Worm (Caenorhabditis elegans) whole organism, young adult: ENCODE measurements around the gene syd-1.
A peak's percentile ranks its signal among the peaks of the same experiment; 100 is the strongest.

Experiments used
- B0035.1 ChIP-seq: sonication (generic microtip); optimal IDR thresholded peaks from 2 replicates; lab custom pipeline; 2016; ENCODE audit warnings: missing genetic modification characterization, mild to moderate bottlenecking, missing compliant biosample characterization, missing genotype, missing genetic modification reagents
- B0336.3 ChIP-seq: fragments of 200-800 bp; sonication (Bioruptor generic); IDR thresholded peaks from 2 replicates; pipeline ENCODE4 v1.3.6; 2022; ENCODE audit warnings: missing genetic modification characterization, missing compliant biosample characterization
- C06A6.2 ChIP-seq: fragments of 200-800 bp; sonication (Bioruptor generic); conservative IDR thresholded peaks from 2 replicates; pipeline ENCODE4 v1.3.6; 2022; ENCODE audit warnings: missing genetic modification characterization, missing compliant biosample characterization
- C17E4.6 ChIP-seq: fragments of 200-800 bp; sonication (Bioruptor generic); IDR thresholded peaks from 2 replicates; pipeline ENCODE4 v1.3.6; 2022; ENCODE audit warnings: missing genetic modification reagents, missing genetic modification characterization, missing compliant biosample characterization
- F22D6.2 ChIP-seq: sonication (generic microtip); optimal IDR thresholded peaks from 2 replicates; lab custom pipeline; 2016; ENCODE audit warnings: mild to moderate bottlenecking, missing genetic modification characterization, missing compliant biosample characterization
- F49E8.2 ChIP-seq: sonication (generic microtip); optimal IDR thresholded peaks from 3 replicates; lab custom pipeline; 2017; ENCODE audit warnings: missing genetic modification characterization, mild to moderate bottlenecking, missing compliant biosample characterization, antibody characterized with exemption, moderate library complexity; ENCODE audit not compliant: insufficient read depth
- F57A8.1 ChIP-seq: fragments of 200-800 bp; sonication (Bioruptor generic); optimal IDR thresholded peaks from 2 replicates; lab custom pipeline; 2018; ENCODE audit warnings: mild to moderate bottlenecking, missing genetic modification characterization, moderate library complexity, missing compliant biosample characterization
- K11D2.4 ChIP-seq: fragments of 200-800 bp; sonication (Bioruptor generic); IDR thresholded peaks from 2 replicates; pipeline ENCODE4 v1.3.6; 2022; ENCODE audit warnings: missing genetic modification reagents, missing genetic modification characterization, missing compliant biosample characterization
- T07F8.4 ChIP-seq: sonication (generic microtip); optimal IDR thresholded peaks from 2 replicates; lab custom pipeline; 2016; ENCODE audit warnings: mild to moderate bottlenecking, missing genetic modification characterization, moderate library complexity, missing compliant biosample characterization
- attf-5 ChIP-seq: fragments of 200-800 bp; sonication (Bioruptor generic); optimal IDR thresholded peaks from 2 replicates; lab custom pipeline; 2018; ENCODE audit warnings: mild to moderate bottlenecking, missing genetic modification characterization, missing compliant biosample characterization
- cebp-1 ChIP-seq, 2 experiments: fragments of 200-800 bp in 1 of 2; sonication (Bioruptor generic) in 1 of 2; sonication (generic microtip) in 1 of 2; IDR thresholded peaks in 1 of 2; optimal IDR thresholded peaks in 1 of 2; 2 replicates each; pipeline versions ENCODE4 v1.3.6 to Lab custom; 2017 to 2022; ENCODE audit warnings: missing compliant biosample characterization in 2 of 2, missing genetic modification characterization in 2 of 2, mild to moderate bottlenecking in 1 of 2, missing genetic modification reagents in 1 of 2, moderate library complexity in 1 of 2
- dox-1 ChIP-seq: fragments of 200-800 bp; sonication (Bioruptor generic); IDR thresholded peaks from 2 replicates; pipeline ENCODE4 v1.3.6; 2022; ENCODE audit warnings: missing genetic modification reagents, missing genetic modification characterization, missing compliant biosample characterization
- dpff-1 ChIP-seq: sonication (generic microtip); optimal IDR thresholded peaks from 2 replicates; lab custom pipeline; 2017; ENCODE audit warnings: mild to moderate bottlenecking, missing genetic modification characterization, missing compliant biosample characterization
- efl-1 ChIP-seq: fragments of 150-350 bp; optimal IDR thresholded peaks from 2 replicates; lab custom pipeline; 2014; ENCODE audit warnings: missing biosample characterization, missing genetic modification reagents, missing genetic modification characterization
- egl-44 ChIP-seq: fragments of 200-800 bp; sonication (Bioruptor generic); IDR thresholded peaks from 2 replicates; pipeline ENCODE4 v1.3.6; 2022; ENCODE audit warnings: missing genetic modification reagents, missing genetic modification characterization, missing compliant biosample characterization
- ets-4 ChIP-seq: fragments of 200-800 bp; sonication (Bioruptor generic); optimal IDR thresholded peaks from 2 replicates; lab custom pipeline; 2018; ENCODE audit warnings: mild to moderate bottlenecking, missing genetic modification characterization, missing compliant biosample characterization
- hlh-12 ChIP-seq: sonication (generic microtip); optimal IDR thresholded peaks from 2 replicates; lab custom pipeline; 2016; ENCODE audit warnings: missing genetic modification characterization, missing compliant biosample characterization
- hmg-1.2 ChIP-seq: fragments of 200-800 bp; sonication (Bioruptor generic); IDR thresholded peaks from 2 replicates; pipeline ENCODE4 v1.3.6; 2022; ENCODE audit warnings: missing genetic modification reagents, missing genetic modification characterization, missing compliant biosample characterization
- hrde-1 ChIP-seq: sonication (generic microtip); optimal IDR thresholded peaks from 2 replicates; lab custom pipeline; 2016; ENCODE audit warnings: missing genetic modification characterization, mild to moderate bottlenecking, missing compliant biosample characterization, moderate library complexity, missing genotype, missing genetic modification reagents, borderline replicate concordance
- let-526 ChIP-seq: fragments of 200-800 bp; sonication (Bioruptor generic); IDR thresholded peaks from 2 replicates; pipeline ENCODE4 v1.3.6; 2022; ENCODE audit warnings: missing genetic modification reagents, missing genetic modification characterization, missing compliant biosample characterization
- let-607 ChIP-seq, 2 experiments: fragments of 200-800 bp in 1 of 2; sonication (Bioruptor generic) in 1 of 2; sonication (generic microtip) in 1 of 2; optimal IDR thresholded peaks; 2 replicates each; lab custom pipeline; 2016 to 2018; ENCODE audit warnings: mild to moderate bottlenecking in 2 of 2, missing compliant biosample characterization in 2 of 2, missing genetic modification characterization in 2 of 2, moderate library complexity in 2 of 2, missing genotype in 1 of 2
- lin-26 ChIP-seq: fragments of 200-800 bp; sonication (Bioruptor generic); IDR thresholded peaks from 2 replicates; pipeline ENCODE4 v1.3.6; 2022; ENCODE audit warnings: missing genetic modification reagents, missing genetic modification characterization, missing compliant biosample characterization
- madf-6 ChIP-seq: fragments of 200-800 bp; sonication (Bioruptor generic); IDR thresholded peaks from 2 replicates; pipeline ENCODE4 v1.3.6; 2022; ENCODE audit warnings: missing genetic modification reagents, missing genetic modification characterization, missing compliant biosample characterization
- mes-4 ChIP-seq: sonication (generic microtip); optimal IDR thresholded peaks from 2 replicates; lab custom pipeline; 2016; ENCODE audit warnings: missing genotype, missing genetic modification characterization, missing compliant biosample characterization
- nfya-1 ChIP-seq: sonication (generic microtip); optimal IDR thresholded peaks from 2 replicates; lab custom pipeline; 2017; ENCODE audit warnings: antibody characterized with exemption, missing compliant biosample characterization, missing genetic modification characterization, borderline replicate concordance; ENCODE audit not compliant: insufficient read depth
- nfyb-1 ChIP-seq: fragments of 200-800 bp; sonication (Bioruptor generic); IDR thresholded peaks from 2 replicates; pipeline ENCODE4 v1.3.6; 2022; ENCODE audit warnings: missing genetic modification reagents, missing genetic modification characterization, missing compliant biosample characterization
- nhr-80 ChIP-seq: sonication (generic microtip); optimal IDR thresholded peaks from 2 replicates; lab custom pipeline; 2016; ENCODE audit warnings: missing genetic modification characterization, missing compliant biosample characterization
- rcor-1 ChIP-seq: fragments of 200-800 bp; sonication (Bioruptor generic); IDR thresholded peaks from 2 replicates; pipeline ENCODE4 v1.3.6; 2022; ENCODE audit warnings: missing genetic modification reagents, missing genetic modification characterization, missing compliant biosample characterization
- repo-1 ChIP-seq: sonication (generic microtip); optimal IDR thresholded peaks from 2 replicates; lab custom pipeline; 2017; ENCODE audit warnings: mild to moderate bottlenecking, missing genetic modification characterization, missing compliant biosample characterization
- xnd-1 ChIP-seq: sonication (generic microtip); optimal IDR thresholded peaks from 2 replicates; lab custom pipeline; 2016; ENCODE audit warnings: missing genotype, missing genetic modification reagents, missing genetic modification characterization, missing compliant biosample characterization
- zfh-2 ChIP-seq: fragments of 200-800 bp; sonication (Bioruptor generic); conservative IDR thresholded peaks from 2 replicates; pipeline ENCODE4 v1.3.6; 2022; ENCODE audit warnings: missing genetic modification reagents, missing genetic modification characterization, missing compliant biosample characterization
- ztf-18 ChIP-seq: sonication (generic microtip); optimal IDR thresholded peaks from 2 replicates; lab custom pipeline; 2016; ENCODE audit warnings: missing genotype, mild to moderate bottlenecking, missing genetic modification characterization, missing compliant biosample characterization
- ztf-25 ChIP-seq: fragments of 200-800 bp; sonication (Bioruptor generic); IDR thresholded peaks from 2 replicates; pipeline ENCODE4 v1.3.6; 2022; ENCODE audit warnings: missing genetic modification reagents, missing genetic modification characterization, missing compliant biosample characterization
- ztf-28 ChIP-seq: fragments of 200-800 bp; sonication (Bioruptor generic); IDR thresholded peaks from 2 replicates; pipeline ENCODE4 v1.3.6; 2022; ENCODE audit warnings: missing genetic modification reagents, missing genetic modification characterization, missing compliant biosample characterization

The syd-1 gene

DNA sequence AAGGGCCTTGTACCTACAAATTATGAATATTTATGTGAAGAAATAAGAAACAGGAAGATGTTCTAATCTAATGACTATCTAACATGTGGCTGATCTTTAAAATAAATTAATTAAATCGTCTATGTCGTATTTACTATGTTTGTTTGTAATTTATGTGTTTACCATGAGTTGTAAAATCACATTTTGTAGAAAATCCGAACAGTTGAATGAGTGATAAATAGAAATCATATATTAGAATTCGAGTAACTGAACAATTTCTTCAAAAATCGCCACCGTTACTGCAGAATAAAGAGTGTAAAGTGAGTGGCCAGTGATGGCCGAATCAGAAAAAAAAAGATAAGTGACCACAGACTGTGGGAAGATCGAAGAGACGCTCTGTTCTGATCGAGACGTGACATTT lies 35.3 kb upstream of the syd-1 start:
- no peak for TF ChIP-seq F49E8.2 (tag; lab: Kevin White, UChicago)
- TF ChIP-seq B0035.1 (tag; lab: Kevin White, UChicago) = no peak
- no peak for TF ChIP-seq C06A6.2 (GFP tag; lab: Robert Waterston, UW)
- TF ChIP-seq xnd-1 (tag; lab: Kevin White, UChicago) = no peak
- TF ChIP-seq T07F8.4 (tag; lab: Kevin White, UChicago) = no peak
- no peak for TF ChIP-seq hrde-1 (tag; lab: Kevin White, UChicago)
- no peak for TF ChIP-seq F22D6.2 (tag; lab: Kevin White, UChicago)
- no peak for TF ChIP-seq ets-4
- TF ChIP-seq madf-6 (GFP tag; lab: Robert Waterston, UW) = no peak
- no peak for TF ChIP-seq egl-44
- TF ChIP-seq mes-4 (tag; lab: Kevin White, UChicago) = no peak
- TF ChIP-seq let-526 (GFP tag; lab: Robert Waterston, UW) = no peak
- TF ChIP-seq K11D2.4 = no peak
- TF ChIP-seq ztf-28 (GFP tag; lab: Robert Waterston, UW) = no peak
- no peak for TF ChIP-seq dpff-1 (tag; lab: Kevin White, UChicago)
- no peak for TF ChIP-seq rcor-1 (GFP tag; lab: Robert Waterston, UW)
- no peak for TF ChIP-seq zfh-2 (GFP tag; lab: Robert Waterston, UW)
- TF ChIP-seq let-607 (tag; optimal IDR thresholded peaks at IDR 0.05; lab: Kevin White, UChicago) = no peak

DNA sequence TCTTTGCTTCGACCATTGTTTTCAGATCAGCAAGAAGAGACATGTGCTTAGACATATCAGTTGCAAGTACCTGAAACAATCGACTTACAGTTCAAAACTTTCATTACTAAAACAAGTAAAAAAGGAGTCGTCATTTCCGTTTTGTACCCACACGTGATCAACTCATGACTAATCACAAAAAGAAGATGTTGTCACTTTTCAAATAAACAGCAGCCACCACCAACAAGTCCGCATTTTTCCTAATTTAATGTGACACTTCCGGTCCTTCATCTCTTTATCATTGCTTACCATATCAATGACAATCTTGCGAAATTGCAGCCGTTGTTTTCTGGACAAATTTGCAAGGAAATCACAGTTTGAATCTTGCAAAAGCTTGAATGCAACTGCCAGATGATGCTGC lies 33.9 kb upstream of the syd-1 start:
- no peak for TF ChIP-seq dox-1 (GFP tag; lab: Robert Waterston, UW)
- TF ChIP-seq efl-1 (GFP tag; lab: Kevin White, UChicago) = no peak
- no peak for TF ChIP-seq B0336.3
- TF ChIP-seq cebp-1 (GFP tag; IDR thresholded peaks at IDR 0.05; lab: Robert Waterston, UW) = no peak
- TF ChIP-seq cebp-1 (tag; optimal IDR thresholded peaks at IDR 0.05; lab: Kevin White, UChicago) = peak; percentile 46

DNA sequence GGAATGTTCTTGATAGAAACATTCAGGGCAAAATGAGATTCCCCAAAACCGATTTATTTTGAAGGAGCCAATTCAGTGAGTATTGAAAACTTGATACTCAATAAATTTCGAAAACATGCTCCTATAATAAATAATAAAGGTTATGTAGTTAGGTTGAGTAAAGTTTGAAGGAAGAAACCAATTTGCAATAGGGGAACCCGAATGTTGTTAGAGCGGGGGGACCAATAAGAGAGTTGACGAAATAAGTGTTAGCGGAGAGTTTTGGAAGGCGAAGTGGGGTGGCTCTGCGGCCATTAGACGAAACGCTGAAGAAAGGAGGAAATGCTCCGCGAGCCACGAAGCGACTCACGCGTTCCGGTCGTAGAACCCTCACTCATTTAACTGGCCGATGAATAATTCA lies 30.3 kb upstream of the syd-1 start:
- TF ChIP-seq zfh-2 (GFP tag; lab: Robert Waterston, UW) (peak; percentile 41; the same call in 1 of the 2 replicates), ztf-18 (no peak), F57A8.1 (GFP tag; lab: Kevin White, UChicago) (no peak), lin-26 (GFP tag; lab: Robert Waterston, UW) (0 out of 2 replicates have a peak, but pooled peaks have one; percentile 18)

DNA sequence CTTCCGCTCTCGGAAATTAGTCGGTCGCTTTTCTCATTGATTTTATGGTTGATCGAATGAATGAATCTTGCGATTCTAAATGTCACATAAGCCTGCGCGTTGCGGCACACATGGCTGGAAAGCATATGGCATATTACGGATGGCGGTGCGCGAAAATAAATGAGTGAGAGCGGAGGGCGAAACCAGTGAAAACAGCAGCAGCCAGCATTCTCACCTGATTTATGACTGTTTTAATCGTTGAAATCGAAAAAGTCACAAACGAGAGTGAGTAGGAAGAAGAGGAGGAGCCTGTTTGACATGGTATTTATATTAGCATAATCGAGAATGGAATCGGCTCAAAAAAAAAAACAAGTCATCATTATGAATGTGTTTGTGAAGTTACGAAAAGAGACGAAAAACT lies 29.6 kb upstream of the syd-1 start:
- TF ChIP-seq ztf-25 (GFP tag; lab: Robert Waterston, UW) = no peak
- no peak for TF ChIP-seq repo-1
- 0 out of 2 replicates have a peak, but pooled peaks have one; percentile 3 for TF ChIP-seq dox-1 (GFP tag; lab: Robert Waterston, UW)
- no peak for TF ChIP-seq ztf-18

DNA sequence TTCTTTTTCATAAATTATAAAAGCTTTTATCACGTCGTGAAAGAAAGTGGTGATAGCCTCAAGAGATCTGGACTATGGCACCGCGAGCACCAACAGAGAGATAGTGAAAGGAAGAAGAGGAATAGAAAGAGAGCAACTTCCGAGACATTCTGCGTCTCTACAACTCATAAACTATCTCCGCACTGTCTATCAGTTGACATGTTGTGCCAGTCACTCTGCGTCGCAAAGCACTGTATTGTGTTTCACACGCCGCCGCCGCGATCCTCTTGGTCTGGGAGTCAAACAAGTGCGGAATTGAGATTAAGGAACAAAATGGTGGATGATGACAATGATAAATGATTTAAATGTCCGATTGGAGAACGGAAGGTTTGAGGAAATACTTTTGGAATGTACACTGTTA lies 28.8 kb upstream of the syd-1 start:
- TF ChIP-seq hlh-12 (tag; lab: Kevin White, UChicago) (no peak), nfyb-1 (0 out of 2 replicates have a peak, but pooled peaks have one; percentile 26), attf-5 (GFP tag; lab: Kevin White, UChicago) (peak; percentile 18), zfh-2 (GFP tag; lab: Robert Waterston, UW) (peak; percentile 40; the same call in 1 of the 2 replicates), nfya-1 (tag; lab: Kevin White, UChicago) (no peak), hmg-1.2 (peak; percentile 64; the same call in 1 of the 2 replicates), dox-1 (GFP tag; lab: Robert Waterston, UW) (peak; percentile 7; the same call in 1 of the 2 replicates), nhr-80 (peak; percentile 77), C17E4.6 (no peak)
